Worm (Caenorhabditis elegans): ENCODE results near the gene F42F12.14.

- TF ChIP-seq R02D3.7 (tag; optimal IDR thresholded peaks at IDR 0.05) (no peak), nhr-25 (tag; optimal IDR thresholded peaks at IDR 0.05; ENCODE audit: borderline replicate concordance, insufficient read depth) (no peak), nhr-11 (tag; optimal IDR thresholded peaks at IDR 0.05) (no peak), ceh-82 (tag; optimal IDR thresholded peaks at IDR 0.05) (no peak), ama-1 (optimal IDR thresholded peaks at IDR 0.05) (no peak), aly-2 (tag; optimal IDR thresholded peaks at IDR 0.05) (no peak), unc-39 (tag; optimal IDR thresholded peaks at IDR 0.05) (no peak), snpc-1.2 (GFP tag; IDR thresholded peaks at IDR 0.05) (no peak), F26F4.8 (GFP tag; conservative IDR thresholded peaks at IDR 0.05) (no peak), tag-97 (GFP tag; IDR thresholded peaks at IDR 0.05) (no peak), pqm-1 (tag; optimal IDR thresholded peaks at IDR 0.05) (no peak)
These were observed 1.7 kb upstream of the F42F12.14 start, which contains the start of gene F42F12.11 for ce11 chrX:12346729-12347128.
